Worm (Caenorhabditis elegans) whole organism, L3 larva: ENCODE results near the gene dct-5.

Experiments
- R02D3.7 ChIP-seq: fragments of 150-350 bp; optimal IDR thresholded peaks from 2 replicates; lab custom pipeline; 2014; ENCODE audit warnings: missing biosample characterization, missing genetic modification characterization
- aly-2 ChIP-seq: fragments of 150-350 bp; optimal IDR thresholded peaks from 2 replicates; lab custom pipeline; 2014; ENCODE audit warnings: missing biosample characterization, missing genetic modification characterization
- ama-1 ChIP-seq: fragments of 150-350 bp; optimal IDR thresholded peaks from 2 replicates; lab custom pipeline; 2018
- ceh-16 ChIP-seq: sonication (generic microtip); optimal IDR thresholded peaks from 2 replicates; lab custom pipeline; 2017; ENCODE audit warnings: missing biosample characterization, missing genetic modification characterization
- ceh-28 ChIP-seq: fragments of 150-350 bp; optimal IDR thresholded peaks from 2 replicates; lab custom pipeline; 2014; ENCODE audit warnings: missing biosample characterization, missing genetic modification reagents, missing genetic modification characterization
- ceh-9 ChIP-seq: sonication (generic microtip); optimal IDR thresholded peaks from 2 replicates; lab custom pipeline; 2018; ENCODE audit warnings: missing biosample characterization, missing genetic modification characterization
- daf-12 ChIP-seq: fragments of 150-350 bp; optimal IDR thresholded peaks from 2 replicates; lab custom pipeline; 2014; ENCODE audit warnings: missing biosample characterization, missing genetic modification reagents, missing genetic modification characterization
- egl-27 ChIP-seq: sonication (generic microtip); optimal IDR thresholded peaks from 4 replicates; lab custom pipeline; 2017; ENCODE audit warnings: missing biosample characterization, missing genetic modification reagents, missing genetic modification characterization
- egl-5 ChIP-seq: fragments of 150-350 bp; optimal IDR thresholded peaks from 2 replicates; lab custom pipeline; 2017; ENCODE audit warnings: missing biosample characterization, missing genetic modification reagents, missing genetic modification characterization, inconsistent platforms
- elt-2 ChIP-seq: sonication (generic microtip); optimal IDR thresholded peaks from 2 replicates; lab custom pipeline; 2016; ENCODE audit warnings: missing genetic modification reagents, mild to moderate bottlenecking, missing genetic modification characterization, missing compliant biosample characterization
- elt-3 ChIP-seq, 3 experiments: fragments of 150-350 bp in 1 of 3; sonication (generic microtip) in 2 of 3; optimal IDR thresholded peaks; 2 replicates in 2 of 3; 4 replicates in 1 of 3; lab custom pipeline; 2014 to 2017; ENCODE audit warnings: missing biosample characterization in 3 of 3, missing genetic modification characterization in 3 of 3
- fos-1 ChIP-seq: fragments of 150-350 bp; optimal IDR thresholded peaks from 2 replicates; lab custom pipeline; 2014; ENCODE audit warnings: missing biosample characterization, missing genetic modification characterization
- hmg-11 ChIP-seq: sonication (generic microtip); optimal IDR thresholded peaks from 2 replicates; lab custom pipeline; 2016; ENCODE audit warnings: missing genetic modification characterization, missing compliant biosample characterization
- lin-15B ChIP-seq: fragments of 150-350 bp; optimal IDR thresholded peaks from 2 replicates; lab custom pipeline; 2014; ENCODE audit warnings: missing biosample characterization, missing genetic modification characterization
- lin-39 ChIP-seq: fragments of 150-350 bp; optimal IDR thresholded peaks from 2 replicates; lab custom pipeline; 2018; ENCODE audit warnings: missing biosample characterization, missing genetic modification reagents, missing genetic modification characterization
- mml-1 ChIP-seq: fragments of 150-350 bp; sonication (generic microtip); optimal IDR thresholded peaks from 3 replicates; lab custom pipeline; 2014; ENCODE audit warnings: missing biosample characterization, missing genetic modification characterization
- nfya-1 ChIP-seq: sonication (generic microtip); optimal IDR thresholded peaks from 2 replicates; lab custom pipeline; 2017; ENCODE audit warnings: missing genetic modification characterization, mild to moderate bottlenecking, missing compliant biosample characterization, antibody characterized with exemption, moderate library complexity; ENCODE audit not compliant: insufficient read depth
- nhr-12 ChIP-seq: fragments of 150-350 bp; optimal IDR thresholded peaks from 2 replicates; lab custom pipeline; 2014; ENCODE audit warnings: missing biosample characterization, missing genetic modification characterization
- nhr-23 ChIP-seq: fragments of 150-350 bp; optimal IDR thresholded peaks from 2 replicates; lab custom pipeline; 2014; ENCODE audit warnings: missing biosample characterization, missing genetic modification reagents, missing genetic modification characterization
- nhr-28 ChIP-seq: fragments of 150-350 bp; optimal IDR thresholded peaks from 2 replicates; lab custom pipeline; 2014; ENCODE audit warnings: missing biosample characterization, missing genetic modification characterization
- nhr-43 ChIP-seq: sonication (generic microtip); optimal IDR thresholded peaks from 2 replicates; lab custom pipeline; 2016; ENCODE audit warnings: mild to moderate bottlenecking, missing genetic modification characterization, missing compliant biosample characterization; ENCODE audit not compliant: poor library complexity, severe bottlenecking
- nhr-76 ChIP-seq: fragments of 150-350 bp; sonication (generic microtip); optimal IDR thresholded peaks from 5 replicates; lab custom pipeline; 2014; ENCODE audit warnings: missing biosample characterization, missing genetic modification characterization
- pha-4 ChIP-seq: fragments of 150-350 bp; optimal IDR thresholded peaks from 2 replicates; lab custom pipeline; 2014; ENCODE audit warnings: missing biosample characterization, missing genetic modification reagents, missing genetic modification characterization
- skn-1 ChIP-seq: fragments of 150-350 bp; optimal IDR thresholded peaks from 2 replicates; lab custom pipeline; 2014; ENCODE audit warnings: missing biosample characterization, missing genetic modification characterization
- ztf-4 ChIP-seq: fragments of 150-350 bp; optimal IDR thresholded peaks from 2 replicates; lab custom pipeline; 2014; ENCODE audit warnings: missing biosample characterization, missing genetic modification characterization

dct-5 gene

DNA sequence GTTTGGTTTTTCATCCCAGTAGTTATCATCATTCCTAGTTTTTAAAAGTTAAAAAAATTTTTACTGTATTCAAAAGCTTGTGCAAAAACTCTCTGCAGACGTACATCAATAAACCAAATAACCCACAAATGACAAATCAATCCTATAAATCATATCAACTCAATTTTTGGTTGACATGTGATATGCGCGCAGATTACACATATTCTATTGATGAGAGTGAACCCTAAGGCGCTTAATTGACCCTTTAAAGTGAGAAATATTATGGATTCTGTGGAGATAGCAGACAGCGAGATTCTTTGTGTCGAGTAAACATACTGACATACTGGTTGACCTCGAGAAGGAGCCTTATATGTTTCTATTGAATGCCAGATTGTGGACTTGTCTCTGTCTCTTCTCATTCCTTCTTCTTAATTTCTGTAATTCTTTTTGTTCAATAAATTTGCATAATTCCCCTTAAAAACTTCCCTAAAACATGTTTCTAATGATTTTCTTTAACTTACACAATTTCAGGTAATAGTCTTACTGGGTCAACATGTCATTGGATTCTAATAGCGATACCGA lies 20.4 kb downstream of the dct-5 start, which contains the start of gene EEED8.2:
EEED8.2 (plus strand) TSS at position 511 of the 561 bp plus-strand sequence.
- no peak for TF ChIP-seq ceh-16 (tag; lab: Kevin White, UChicago)
- peak; percentile 26 for TF ChIP-seq pha-4 (tag; lab: Kevin White, UChicago)

DNA sequence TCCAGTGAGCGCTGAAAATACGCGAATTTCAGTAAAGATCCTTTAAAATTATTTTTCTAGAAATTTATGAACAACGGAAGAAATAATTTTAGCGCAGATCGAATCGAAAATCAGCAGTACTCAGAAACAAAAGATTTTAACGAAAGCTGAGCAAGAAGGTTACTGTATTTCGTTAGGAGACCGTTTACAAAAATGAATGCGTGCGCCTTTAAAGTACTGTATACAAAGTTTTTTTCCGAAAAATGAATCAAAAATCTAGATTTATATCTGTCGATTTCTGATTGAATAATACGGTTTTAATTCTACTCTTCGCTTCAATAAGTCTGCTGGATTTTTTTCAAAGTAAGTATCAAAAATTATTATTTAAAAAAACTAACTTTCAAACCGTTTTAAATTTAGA lies 22.7 kb downstream of the dct-5 start, which contains the start of the genes EEED8.14 and EEED8.3:
EEED8.14 (minus strand) TSS at position 13 of the 400 bp plus-strand sequence.
EEED8.3 (plus strand) TSS at position 237 of the 400 bp plus-strand sequence.
- no peak for TF ChIP-seq daf-12 (tag; lab: Kevin White, UChicago)
- TF ChIP-seq aly-2 (tag; lab: Kevin White, UChicago): no peak
- no peak for TF ChIP-seq ztf-4 (tag; lab: Kevin White, UChicago)
- no peak for TF ChIP-seq R02D3.7 (tag; lab: Kevin White, UChicago)
- TF ChIP-seq nhr-43 (tag; lab: Kevin White, UChicago): no peak
- no peak for TF ChIP-seq mml-1 (tag; lab: Kevin White, UChicago)
- no peak for TF ChIP-seq ama-1 (lab: Kevin White, UChicago)
- TF ChIP-seq lin-39 (tag; lab: Kevin White, UChicago): no peak

DNA sequence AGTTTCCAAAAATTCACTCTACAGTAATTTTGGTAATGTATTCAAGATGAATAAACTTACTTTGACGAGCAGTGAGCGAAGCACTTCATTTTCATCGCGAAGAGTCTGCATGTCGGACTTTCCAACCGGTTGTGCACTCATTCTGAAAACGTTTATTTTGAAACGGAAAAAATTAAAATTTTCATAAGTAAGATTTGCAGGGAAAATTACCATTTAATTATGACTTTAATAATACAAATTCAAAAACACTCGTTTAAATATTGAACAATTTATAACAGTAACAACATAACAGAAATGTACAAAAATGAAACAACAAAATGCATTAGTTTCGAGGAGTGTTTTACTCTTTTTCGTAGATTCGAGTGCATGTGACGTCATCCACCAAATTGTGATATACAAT lies 24.3 kb downstream of the dct-5 start, which contains the start of the genes EEED8.13 and EEED8.18:
EEED8.13 (minus strand) TSS at position 101 of the 400 bp plus-strand sequence.
EEED8.18 (minus strand) TSS at position 144 of the 400 bp plus-strand sequence.
- no peak for TF ChIP-seq lin-15B (tag; lab: Kevin White, UChicago)
- no peak for TF ChIP-seq nfya-1
- no peak for TF ChIP-seq fos-1 (tag; lab: Kevin White, UChicago)
- TF ChIP-seq mml-1 (tag; lab: Kevin White, UChicago): no peak
- TF ChIP-seq ceh-9 (tag; lab: Kevin White, UChicago): no peak
- TF ChIP-seq, all 47 proteins: peak for 0

DNA sequence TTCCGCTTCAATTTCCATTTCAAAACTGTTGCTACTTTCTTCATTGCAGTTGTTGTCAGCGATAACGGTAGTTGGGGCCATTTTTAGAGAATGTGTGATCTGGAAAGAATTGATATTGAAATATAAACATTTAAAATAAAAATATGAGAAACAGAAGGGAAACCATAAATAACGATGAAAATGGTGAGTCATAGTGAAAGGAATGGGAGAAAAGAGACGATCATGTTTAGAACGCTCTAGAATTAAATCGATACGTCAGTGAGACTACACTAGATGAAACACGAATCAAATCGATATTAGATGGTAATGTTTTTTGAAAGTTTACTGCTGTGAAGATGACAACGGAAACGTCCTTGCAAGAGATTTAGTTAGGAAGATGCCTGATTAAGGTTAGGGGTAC lies 27.8 kb downstream of the dct-5 start, which contains the start of the genes EEED8.12 and EEED8.4:
EEED8.12 (minus strand) TSS at position 101 of the 400 bp plus-strand sequence.
EEED8.4 (plus strand) TSS at position 396 of the 400 bp plus-strand sequence.
- TF ChIP-seq fos-1 (tag; lab: Kevin White, UChicago) (no peak), elt-3 (tag; optimal IDR thresholded peaks at IDR 0.05; lab: Kevin White, UChicago) (no peak), skn-1 (tag; lab: Kevin White, UChicago) (no peak), ztf-4 (tag; lab: Kevin White, UChicago) (no peak)

DNA sequence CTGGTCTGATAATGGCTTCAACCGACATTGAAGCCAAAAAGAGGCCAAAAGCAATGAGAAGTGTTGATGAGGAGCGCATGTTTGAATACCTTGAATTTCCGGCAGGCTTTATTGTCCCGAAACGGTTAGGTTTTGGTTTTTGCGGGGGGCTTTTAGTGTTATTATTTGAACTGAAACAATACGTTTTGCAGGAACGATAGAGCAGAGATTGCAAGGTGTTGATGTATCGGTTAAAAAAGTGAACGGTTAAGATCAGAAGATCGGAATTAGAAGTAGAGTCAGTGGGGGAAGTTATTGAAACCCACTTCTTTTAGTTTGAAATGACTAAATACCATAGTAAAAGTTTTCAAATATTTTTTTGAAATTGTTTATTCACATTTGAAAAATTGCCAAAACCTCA lies 29.2 kb downstream of the dct-5 start, which contains the start of gene clec-141:
clec-141 (minus strand) TSS at position 101 of the 400 bp plus-strand sequence.
- TF ChIP-seq daf-12 (tag; lab: Kevin White, UChicago) (no peak), egl-5 (tag; lab: Kevin White, UChicago) (no peak), nhr-28 (tag; lab: Kevin White, UChicago) (no peak)
- TF ChIP-seq, all 47 proteins: peak for 0

DNA sequence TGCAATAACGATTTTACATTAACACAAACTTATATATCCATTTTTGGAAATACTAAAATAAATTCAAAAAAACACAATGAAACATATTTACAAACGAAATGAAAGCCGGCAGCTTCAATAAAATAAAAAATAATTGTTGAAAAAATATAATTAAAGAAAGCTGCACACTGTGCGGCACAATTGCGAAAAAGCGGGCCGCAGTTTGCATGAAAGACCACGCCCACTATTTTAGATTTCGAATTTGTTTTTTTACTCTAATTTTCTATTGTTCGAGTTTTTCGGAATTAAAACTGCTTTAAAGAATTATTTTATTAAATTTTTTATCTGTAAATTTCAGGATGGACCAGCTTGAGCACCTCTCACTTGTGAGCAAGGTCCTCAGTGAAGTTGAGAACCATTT lies 37.5 kb downstream of the dct-5 start, which contains the start of gene mog-5:
mog-5 (plus strand) TSS at position 338 of the 400 bp plus-strand sequence.
- no peak for TF ChIP-seq lin-39 (tag; lab: Kevin White, UChicago)
- TF ChIP-seq egl-27: no peak
- TF ChIP-seq pha-4 (tag; lab: Kevin White, UChicago): peak; percentile 50
- no peak for TF ChIP-seq nhr-12
- TF ChIP-seq elt-2 (tag; lab: Kevin White, UChicago): peak; percentile 40
- no peak for TF ChIP-seq lin-15B (tag; lab: Kevin White, UChicago)
- no peak for TF ChIP-seq ama-1 (lab: Kevin White, UChicago)
- TF ChIP-seq ceh-28 (tag; lab: Kevin White, UChicago): no peak
- TF ChIP-seq fos-1 (tag; lab: Kevin White, UChicago): no peak
- TF ChIP-seq nhr-76 (tag; lab: Kevin White, UChicago): no peak
- peak; percentile 30 for TF ChIP-seq hmg-11 (tag; lab: Kevin White, UChicago)
- TF ChIP-seq, all 47 proteins: peak for 3

DNA sequence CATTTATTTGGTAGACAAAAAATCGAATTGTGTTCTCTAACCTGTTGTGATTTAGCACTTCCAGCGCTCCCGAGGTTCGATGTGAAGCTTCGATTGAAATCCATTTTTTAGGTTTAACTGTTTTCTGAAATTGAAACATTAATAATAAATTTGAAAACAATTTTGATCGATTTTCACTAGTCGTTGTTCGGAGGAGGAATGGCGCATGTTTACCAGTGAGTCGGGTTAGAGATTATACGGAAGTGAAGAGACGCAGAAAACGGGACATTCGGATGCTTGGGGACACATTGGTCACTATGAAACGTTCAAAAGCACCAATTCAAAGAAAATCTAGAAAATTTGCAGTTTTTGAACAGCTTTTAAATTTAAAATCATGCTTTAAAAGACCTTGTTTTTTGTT lies 38.0 kb downstream of the dct-5 start, which contains the start of gene fbxl-3:
fbxl-3 (minus strand) TSS at position 124 of the 400 bp plus-strand sequence.
- TF ChIP-seq nhr-23 (tag; lab: Kevin White, UChicago): no peak
- peak; percentile 22 for TF ChIP-seq hmg-11 (tag; lab: Kevin White, UChicago)
